Comparison of ENCODE assay signal across 3 fruit fly cellular contexts in genomic region chr3R:24574123-24574522, dm6.
TF ChIP-seq lines count a peak whose summit lies in the region.

No protein-coding gene starts in this region.

TF ChIP-seq in whole organism, adult, 20 proteins besides CTCF, POLR2A, EP300 and RAD21 (continued from another document):
- no peak for TF ChIP-seq Hr96 (GFP tag; optimal IDR thresholded peaks at IDR 0.05; lab: Kevin White, UChicago)

TF ChIP-seq in whole organism, embryonic, 481 proteins besides CTCF, POLR2A, EP300 and RAD21 (continued from another document and continues in another):
- TF ChIP-seq sens-2 (GFP tag; IDR thresholded peaks at IDR 0.05; lab: Robert Waterston, UW) (no peak), CG7372 (GFP tag; IDR thresholded peaks at IDR 0.05; lab: Robert Waterston, UW) (no peak), CG13424 (tag; optimal IDR thresholded peaks at IDR 0.05; lab: Kevin White, UChicago) (peak; percentile 70), stc (GFP tag; IDR thresholded peaks at IDR 0.05; lab: Robert Waterston, UW) (peak; percentile 41; the same call in 1 of the 2 replicates), CG13894 (tag; optimal IDR thresholded peaks at IDR 0.05; lab: Kevin White, UChicago) (peak; percentile 76), hkb (optimal IDR thresholded peaks at IDR 0.05; lab: Kevin White, UChicago) (no peak), hkb (GFP tag; IDR thresholded peaks at IDR 0.05; lab: Robert Waterston, UW) (0 out of 2 replicates have a peak, but pooled peaks have one; percentile 41), HLH4C (GFP tag; IDR thresholded peaks at IDR 0.05; lab: Robert Waterston, UW; ENCODE audit: partially characterized antibody) (no peak), YL-1 (GFP tag; optimal IDR thresholded peaks at IDR 0.05; lab: Kevin White, UChicago) (no peak), Ada2b (GFP tag; IDR thresholded peaks at IDR 0.05; lab: Robert Waterston, UW) (0 out of 2 replicates have a peak, but pooled peaks have one; percentile 20), Nf-YC (tag; optimal IDR thresholded peaks at IDR 0.05; lab: Kevin White, UChicago) (peak; percentile 59), CG14441 (GFP tag; IDR thresholded peaks at IDR 0.05; lab: Robert Waterston, UW) (no peak; the same call in 1 of the 2 replicates), tup (GFP tag; optimal IDR thresholded peaks at IDR 0.05; lab: Kevin White, UChicago) (no peak), Sry-β (GFP tag; optimal IDR thresholded peaks at IDR 0.05; lab: Kevin White, UChicago) (no peak), CG12769 (tag; optimal IDR thresholded peaks at IDR 0.05; lab: Kevin White, UChicago) (peak; percentile 1), CG14667 (GFP tag; IDR thresholded peaks at IDR 0.05; lab: Robert Waterston, UW) (no peak), Mrtf (GFP tag; IDR thresholded peaks at IDR 0.05; lab: Robert Waterston, UW) (no peak), bsh (GFP tag; optimal IDR thresholded peaks at IDR 0.05; lab: Kevin White, UChicago) (peak in 1 of 2 experiments; percentile 17), exex (tag; optimal IDR thresholded peaks at IDR 0.05; lab: Kevin White, UChicago) (peak; percentile 37), abd-A (tag; optimal IDR thresholded peaks at IDR 0.05; lab: Kevin White, UChicago) (peak; percentile 50), mam (GFP tag; optimal IDR thresholded peaks at IDR 0.05; lab: Kevin White, UChicago) (peak; percentile 7), CG12744 (GFP tag; optimal IDR thresholded peaks at IDR 0.05; lab: Kevin White, UChicago) (no peak), Fer1 (GFP tag; optimal IDR thresholded peaks at IDR 0.05; lab: Kevin White, UChicago) (peak; percentile 88), nom (GFP tag; optimal IDR thresholded peaks at IDR 0.05; lab: Kevin White, UChicago) (no peak), Gug (GFP tag; IDR thresholded peaks at IDR 0.05; lab: Robert Waterston, UW) (no peak), CG30403 (GFP tag; optimal IDR thresholded peaks at IDR 0.05; lab: Kevin White, UChicago) (peak; percentile 55), CG6254 (GFP tag; optimal IDR thresholded peaks at IDR 0.05; lab: Kevin White, UChicago) (no peak), CG7556 (GFP tag; optimal IDR thresholded peaks at IDR 0.05; lab: Kevin White, UChicago) (peak; percentile 89), CG11696 (GFP tag; IDR thresholded peaks at IDR 0.05; lab: Robert Waterston, UW) (peak; percentile 76), gcm2 (GFP tag; optimal IDR thresholded peaks at IDR 0.05; lab: Kevin White, UChicago) (no peak), slbo (GFP tag; IDR thresholded peaks at IDR 0.05; lab: Robert Waterston, UW) (peak; percentile 62), CG7987 (GFP tag; optimal IDR thresholded peaks at IDR 0.05; lab: Kevin White, UChicago) (no peak), her (GFP tag; optimal IDR thresholded peaks at IDR 0.05; lab: Kevin White, UChicago) (no peak), CG8388 (GFP tag; optimal IDR thresholded peaks at IDR 0.05; lab: Kevin White, UChicago) (peak; percentile 16), CG12236 (GFP tag; optimal IDR thresholded peaks at IDR 0.05; lab: Kevin White, UChicago) (no peak), CG10979 (tag; optimal IDR thresholded peaks at IDR 0.05; lab: Kevin White, UChicago) (peak; percentile 29), Fer2 (tag; optimal IDR thresholded peaks at IDR 0.05; lab: Kevin White, UChicago) (peak; percentile 47), pros (GFP tag; optimal IDR thresholded peaks at IDR 0.05; lab: Kevin White, UChicago) (no peak), Dll (GFP tag; IDR thresholded peaks at IDR 0.05; lab: Robert Waterston, UW; ENCODE audit: partially characterized antibody) (no peak), dmrt11E (tag; optimal IDR thresholded peaks at IDR 0.05; lab: Kevin White, UChicago) (no peak), az2 (GFP tag; optimal IDR thresholded peaks at IDR 0.05; lab: Kevin White, UChicago) (peak; percentile 20), Deaf1 (tag; optimal IDR thresholded peaks at IDR 0.05; lab: Kevin White, UChicago) (peak; percentile 38), CG9932 (GFP tag; IDR thresholded peaks at IDR 0.05; lab: Robert Waterston, UW) (peak; percentile 44), usp (GFP tag; optimal IDR thresholded peaks at IDR 0.05; lab: Kevin White, UChicago) (no peak), CG17829 (tag; optimal IDR thresholded peaks at IDR 0.05; lab: Kevin White, UChicago) (peak; percentile 27), Spps (tag; optimal IDR thresholded peaks at IDR 0.05; lab: Kevin White, UChicago) (no peak), CG7357 (GFP tag; IDR thresholded peaks at IDR 0.05; lab: Robert Waterston, UW) (no peak), CG18262 (tag; optimal IDR thresholded peaks at IDR 0.05; lab: Kevin White, UChicago) (peak; percentile 66), CG12659 (GFP tag; optimal IDR thresholded peaks at IDR 0.05; lab: Kevin White, UChicago) (peak; percentile 68), CG8089 (GFP tag; optimal IDR thresholded peaks at IDR 0.05; lab: Kevin White, UChicago) (no peak), wor (GFP tag; IDR thresholded peaks at IDR 0.05; lab: Robert Waterston, UW) (no peak), mirr (GFP tag; optimal IDR thresholded peaks at IDR 0.05; lab: Kevin White, UChicago) (no peak), CG18599 (GFP tag; optimal IDR thresholded peaks at IDR 0.05; lab: Kevin White, UChicago) (peak; percentile 93), dpn (GFP tag; optimal IDR thresholded peaks at IDR 0.05; lab: Kevin White, UChicago) (peak; percentile 17 to 35), fd96Cb (tag; optimal IDR thresholded peaks at IDR 0.05; lab: Kevin White, UChicago) (peak; percentile 36), Sox102F (GFP tag; optimal IDR thresholded peaks at IDR 0.05; lab: Kevin White, UChicago) (peak; percentile 49), Asciz (GFP tag; optimal IDR thresholded peaks at IDR 0.05; lab: Kevin White, UChicago) (peak; percentile 2), cwo (GFP tag; optimal IDR thresholded peaks at IDR 0.05; lab: Kevin White, UChicago) (peak; percentile 76), Atf-2 (GFP tag; optimal IDR thresholded peaks at IDR 0.05; lab: Kevin White, UChicago) (no peak), Stat92E (GFP tag; optimal IDR thresholded peaks at IDR 0.05; lab: Kevin White, UChicago) (no peak), Meics (GFP tag; optimal IDR thresholded peaks at IDR 0.05; lab: Kevin White, UChicago) (peak; percentile 84), CG12942 (GFP tag; optimal IDR thresholded peaks at IDR 0.05; lab: Kevin White, UChicago) (no peak), CG10147 (GFP tag; optimal IDR thresholded peaks at IDR 0.05; lab: Kevin White, UChicago) (peak; percentile 82), CoRest (tag; optimal IDR thresholded peaks at IDR 0.05; lab: Kevin White, UChicago) (peak; percentile 76), TFAM (GFP tag; optimal IDR thresholded peaks at IDR 0.05; lab: Kevin White, UChicago) (no peak), CG12071 (GFP tag; optimal IDR thresholded peaks at IDR 0.05; lab: Kevin White, UChicago) (no peak)

TF ChIP-seq in whole organism, prepupa, 60 proteins besides CTCF, POLR2A, EP300 and RAD21 (continued from another document):
- TF ChIP-seq CG11294 (GFP tag; IDR thresholded peaks at IDR 0.05; lab: Robert Waterston, UW) (no peak), Smox (GFP tag; optimal IDR thresholded peaks at IDR 0.05; lab: Kevin White, UChicago) (peak; percentile 52), CG32006 (GFP tag; optimal IDR thresholded peaks at IDR 0.05; lab: Kevin White, UChicago) (peak; percentile 17), CG31627 (GFP tag; optimal IDR thresholded peaks at IDR 0.05; lab: Kevin White, UChicago) (peak; percentile 6), Sox15 (GFP tag; optimal IDR thresholded peaks at IDR 0.05; lab: Kevin White, UChicago) (no peak), Lpt (GFP tag; optimal IDR thresholded peaks at IDR 0.05; lab: Kevin White, UChicago) (no peak), Hr4 (GFP tag; optimal IDR thresholded peaks at IDR 0.05; lab: Kevin White, UChicago) (no peak), ss (GFP tag; optimal IDR thresholded peaks at IDR 0.05; lab: Kevin White, UChicago) (peak; percentile 25 to 55), CG11902 (GFP tag; optimal IDR thresholded peaks at IDR 0.05; lab: Kevin White, UChicago) (no peak), CG8319 (GFP tag; optimal IDR thresholded peaks at IDR 0.05; lab: Kevin White, UChicago) (no peak), Hr39 (GFP tag; optimal IDR thresholded peaks at IDR 0.05; lab: Kevin White, UChicago) (no peak), CG6792 (GFP tag; optimal IDR thresholded peaks at IDR 0.05; lab: Kevin White, UChicago) (peak; percentile 22), CG15336 (GFP tag; IDR thresholded peaks at IDR 0.05; lab: Robert Waterston, UW) (peak; percentile 20; the same call in 1 of the 2 replicates), fd85E (GFP tag; optimal IDR thresholded peaks at IDR 0.05; lab: Kevin White, UChicago) (no peak), vri (GFP tag; optimal IDR thresholded peaks at IDR 0.05; lab: Kevin White, UChicago) (no peak), CG1621 (tag; optimal IDR thresholded peaks at IDR 0.05; lab: Kevin White, UChicago) (no peak), CG6163 (GFP tag; IDR thresholded peaks at IDR 0.05; lab: Robert Waterston, UW) (peak; percentile 27; the same call in 1 of the 3 replicates), achi (GFP tag; optimal IDR thresholded peaks at IDR 0.05; lab: Kevin White, UChicago) (peak; percentile 16), lz (GFP tag; optimal IDR thresholded peaks at IDR 0.05; lab: Kevin White, UChicago) (peak; percentile 51), CG34406 (GFP tag; optimal IDR thresholded peaks at IDR 0.05; lab: Kevin White, UChicago) (peak; percentile 45), OdsH (GFP tag; optimal IDR thresholded peaks at IDR 0.05; lab: Kevin White, UChicago) (peak; percentile 29), CG10631 (GFP tag; optimal IDR thresholded peaks at IDR 0.05; lab: Kevin White, UChicago) (peak; percentile 27), Blimp-1 (GFP tag; optimal IDR thresholded peaks at IDR 0.05; lab: Kevin White, UChicago) (no peak), Eip78C (GFP tag; lab: Kevin White, UChicago) (peak; percentile 83), CG4318 (GFP tag; optimal IDR thresholded peaks at IDR 0.05; lab: Kevin White, UChicago) (no peak), CG11762 (GFP tag; optimal IDR thresholded peaks at IDR 0.05; lab: Kevin White, UChicago; ENCODE audit: insufficient read depth) (no peak), CG3032 (tag; optimal IDR thresholded peaks at IDR 0.05; lab: Kevin White, UChicago) (peak; percentile 64), topi (GFP tag; optimal IDR thresholded peaks at IDR 0.05; lab: Kevin White, UChicago) (peak; percentile 34), CG8632 (GFP tag; optimal IDR thresholded peaks at IDR 0.05; lab: Kevin White, UChicago) (peak; percentile 55), Sox14 (GFP tag; optimal IDR thresholded peaks at IDR 0.05; lab: Kevin White, UChicago) (no peak), spab (GFP tag; optimal IDR thresholded peaks at IDR 0.05; lab: Kevin White, UChicago) (peak; percentile 52), Sox102F (GFP tag; optimal IDR thresholded peaks at IDR 0.05; lab: Kevin White, UChicago) (peak; percentile 4), fkh (GFP tag; optimal IDR thresholded peaks at IDR 0.05; lab: Kevin White, UChicago) (no peak), CG6276 (GFP tag; optimal IDR thresholded peaks at IDR 0.05; lab: Kevin White, UChicago) (no peak), fd59A (GFP tag; optimal IDR thresholded peaks at IDR 0.05; lab: Kevin White, UChicago) (peak; percentile 4), acj6 (GFP tag; optimal IDR thresholded peaks at IDR 0.05; lab: Kevin White, UChicago) (peak; percentile 44), CG8119 (GFP tag; IDR thresholded peaks at IDR 0.05; lab: Robert Waterston, UW) (no peak), CG10669 (GFP tag; optimal IDR thresholded peaks at IDR 0.05; lab: Kevin White, UChicago) (peak; percentile 18), Ets21C (GFP tag; optimal IDR thresholded peaks at IDR 0.05; lab: Kevin White, UChicago) (no peak), CG6808 (GFP tag; optimal IDR thresholded peaks at IDR 0.05; lab: Kevin White, UChicago) (peak; percentile 33)
